Worm (Caenorhabditis elegans) whole organism, young adult: ENCODE data around the gene gck-1.

ENCODE experiments used
- F49E8.2 ChIP-seq: sonication (generic microtip); optimal IDR thresholded peaks from 3 replicates; lab custom pipeline; 2017; ENCODE audit warnings: missing genetic modification characterization, mild to moderate bottlenecking, missing compliant biosample characterization, antibody characterized with exemption, moderate library complexity; ENCODE audit not compliant: insufficient read depth
- athp-1 ChIP-seq: sonication (generic microtip); optimal IDR thresholded peaks from 2 replicates; lab custom pipeline; 2017; ENCODE audit warnings: mild to moderate bottlenecking, missing genetic modification characterization, missing compliant biosample characterization
- ceh-91 ChIP-seq: fragments of 200-800 bp; sonication (Bioruptor generic); IDR thresholded peaks from 2 replicates; pipeline ENCODE4 v1.3.6; 2022; ENCODE audit warnings: missing genetic modification reagents, missing genetic modification characterization, missing compliant biosample characterization
- lin-35 ChIP-seq, 3 experiments: fragments of 150-350 bp in 2 of 3; sonication (generic microtip) in 1 of 3; optimal IDR thresholded peaks; 2 replicates each; lab custom pipeline; 2014 to 2018; ENCODE audit warnings: missing biosample characterization in 3 of 3, missing genetic modification characterization in 3 of 3, missing genetic modification reagents in 3 of 3
- sea-2 ChIP-seq: fragments of 200-800 bp; sonication (Bioruptor generic); IDR thresholded peaks from 2 replicates; pipeline ENCODE4 v1.3.6; 2022; ENCODE audit warnings: missing genetic modification characterization, missing compliant biosample characterization
- xnd-1 ChIP-seq: sonication (generic microtip); optimal IDR thresholded peaks from 2 replicates; lab custom pipeline; 2016; ENCODE audit warnings: missing genotype, missing genetic modification reagents, missing genetic modification characterization, missing compliant biosample characterization

DNA sequence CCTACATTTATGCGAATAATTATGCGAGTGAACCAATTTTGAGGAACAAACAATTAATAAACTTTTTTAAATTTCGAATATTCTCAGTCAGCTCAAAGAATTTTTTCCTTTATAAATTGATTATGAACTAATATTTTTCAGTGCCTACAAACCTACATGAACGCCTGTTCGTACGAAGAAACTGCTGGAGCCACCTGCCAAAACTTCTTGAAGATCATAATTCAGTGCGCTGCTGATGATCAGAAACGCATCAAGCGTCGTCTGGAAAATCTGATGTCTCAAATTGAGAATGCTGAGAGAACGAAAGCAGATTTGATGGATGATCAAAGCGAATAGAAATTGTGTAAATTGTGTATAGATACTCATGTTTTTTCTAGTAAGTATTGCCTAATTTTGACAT lies 8.7 kb upstream of the gck-1 start:
- TF ChIP-seq xnd-1: no peak
- TF ChIP-seq sea-2: no peak
- no peak for TF ChIP-seq ceh-91
- no peak for TF ChIP-seq F49E8.2 (tag; lab: Kevin White, UChicago)
- TF ChIP-seq lin-35 (GFP tag; optimal IDR thresholded peaks at IDR 0.05; lab: Kevin White, UChicago): no peak
- no peak for TF ChIP-seq athp-1 (tag; lab: Kevin White, UChicago)
